Fruit fly (Drosophila melanogaster): ENCODE data around the gene CG31388.

The CG31388 gene

dm6 chr3R:11211291-11212061 lies 26.1 kb upstream of the CG31388 start (continued):
- TF ChIP-seq CG10669 (GFP tag; optimal IDR thresholded peaks at IDR 0.05): peak; percentile 53
- peak; percentile 69 for TF ChIP-seq CG15336 (GFP tag; IDR thresholded peaks at IDR 0.05)
- peak; percentile 55 for TF ChIP-seq Gug (GFP tag; IDR thresholded peaks at IDR 0.05)
- peak; percentile 82 for TF ChIP-seq pdm3 (GFP tag; optimal IDR thresholded peaks at IDR 0.05)
- TF ChIP-seq vri (GFP tag; optimal IDR thresholded peaks at IDR 0.05): peak; percentile 39
- TF ChIP-seq Blimp-1 (GFP tag; optimal IDR thresholded peaks at IDR 0.05): peak; percentile 28
- TF ChIP-seq Sox102F (GFP tag; optimal IDR thresholded peaks at IDR 0.05): peak; percentile 72
- no peak for TF ChIP-seq CG1621 (tag; optimal IDR thresholded peaks at IDR 0.05)
- peak; percentile 72 for TF ChIP-seq net (GFP tag; optimal IDR thresholded peaks at IDR 0.05)
- no peak for TF ChIP-seq Hr38 (GFP tag; optimal IDR thresholded peaks at IDR 0.05)
- peak; percentile 72 for TF ChIP-seq Sox14 (GFP tag; optimal IDR thresholded peaks at IDR 0.05)
- no peak for TF ChIP-seq fd85E (GFP tag; optimal IDR thresholded peaks at IDR 0.05)
- peak; percentile 72 for TF ChIP-seq CG3919 (GFP tag; optimal IDR thresholded peaks at IDR 0.05)
- peak; percentile 79 for TF ChIP-seq topi (GFP tag; optimal IDR thresholded peaks at IDR 0.05)
- peak; percentile 57 for TF ChIP-seq CG6792 (GFP tag; optimal IDR thresholded peaks at IDR 0.05)
- TF ChIP-seq Hr4 (GFP tag; optimal IDR thresholded peaks at IDR 0.05): peak; percentile 80
- TF ChIP-seq Eip93F (GFP tag; optimal IDR thresholded peaks at IDR 0.05): peak; percentile 8
- peak; percentile 95 for TF ChIP-seq svp (GFP tag)
- peak; percentile 64 for TF ChIP-seq acj6 (GFP tag; optimal IDR thresholded peaks at IDR 0.05)
- TF ChIP-seq Eip75B (GFP tag; optimal IDR thresholded peaks at IDR 0.05): peak; percentile 76
- peak; percentile 83 for TF ChIP-seq esn (GFP tag; optimal IDR thresholded peaks at IDR 0.05)
- peak; percentile 83 for TF ChIP-seq CG31627 (GFP tag; optimal IDR thresholded peaks at IDR 0.05)
- peak; percentile 66 for TF ChIP-seq Ets21C (GFP tag; optimal IDR thresholded peaks at IDR 0.05)
- TF ChIP-seq CG11294 (GFP tag; IDR thresholded peaks at IDR 0.05): no peak

- TF ChIP-seq CG31627 (GFP tag; optimal IDR thresholded peaks at IDR 0.05): peak; percentile 71
- no peak for TF ChIP-seq Eip93F (GFP tag; optimal IDR thresholded peaks at IDR 0.05)
- TF ChIP-seq CG11762 (GFP tag; optimal IDR thresholded peaks at IDR 0.05; ENCODE audit: insufficient read depth): peak; percentile 34
- TF ChIP-seq esn (GFP tag; optimal IDR thresholded peaks at IDR 0.05): peak; percentile 83
- peak; percentile 25 for TF ChIP-seq Sox15 (GFP tag; optimal IDR thresholded peaks at IDR 0.05)
- no peak for TF ChIP-seq CG6276 (GFP tag; optimal IDR thresholded peaks at IDR 0.05)
- peak; percentile 70 for TF ChIP-seq Eip75B (GFP tag; optimal IDR thresholded peaks at IDR 0.05)
- no peak for TF ChIP-seq fd85E (GFP tag; optimal IDR thresholded peaks at IDR 0.05)
- peak in 1 of 2 experiments; percentile 54 for TF ChIP-seq salr (GFP tag; optimal IDR thresholded peaks at IDR 0.05)
- peak; percentile 60 for TF ChIP-seq CG15336 (GFP tag; IDR thresholded peaks at IDR 0.05)
- TF ChIP-seq Met (GFP tag; optimal IDR thresholded peaks at IDR 0.05): peak; percentile 76
- TF ChIP-seq CG8319 (GFP tag; optimal IDR thresholded peaks at IDR 0.05): no peak
- TF ChIP-seq CG6163 (GFP tag; IDR thresholded peaks at IDR 0.05): 0 out of 3 replicates have a peak, but pooled peaks have one; percentile 29
- TF ChIP-seq fd59A (GFP tag; optimal IDR thresholded peaks at IDR 0.05): peak; percentile 1
- TF ChIP-seq achi (GFP tag; optimal IDR thresholded peaks at IDR 0.05): peak; percentile 64
- TF ChIP-seq CG32006 (GFP tag; optimal IDR thresholded peaks at IDR 0.05): peak; percentile 74
- peak; percentile 44 for TF ChIP-seq CG6808 (GFP tag; optimal IDR thresholded peaks at IDR 0.05)
- peak; percentile 85 for TF ChIP-seq Eip78C (GFP tag)
- TF ChIP-seq vri (GFP tag; optimal IDR thresholded peaks at IDR 0.05): peak; percentile 56
- TF ChIP-seq CG6792 (GFP tag; optimal IDR thresholded peaks at IDR 0.05): peak; percentile 43
- TF ChIP-seq Hr39 (GFP tag; optimal IDR thresholded peaks at IDR 0.05): peak; percentile 75
- TF ChIP-seq CG34406 (GFP tag; optimal IDR thresholded peaks at IDR 0.05): peak; percentile 50
- TF ChIP-seq CG10631 (GFP tag; optimal IDR thresholded peaks at IDR 0.05): peak; percentile 76
- peak; percentile 67 for TF ChIP-seq CG11902 (GFP tag; optimal IDR thresholded peaks at IDR 0.05)
- TF ChIP-seq Ets96B (tag; optimal IDR thresholded peaks at IDR 0.05): peak; percentile 62
- peak; percentile 51 for TF ChIP-seq CG6854 (GFP tag; optimal IDR thresholded peaks at IDR 0.05)
- TF ChIP-seq Ets21C (GFP tag; optimal IDR thresholded peaks at IDR 0.05): peak; percentile 58
- TF ChIP-seq Blimp-1 (GFP tag; optimal IDR thresholded peaks at IDR 0.05): peak; percentile 35
- TF ChIP-seq CG11294 (GFP tag; IDR thresholded peaks at IDR 0.05): peak; percentile 47; the same call in 1 of the 2 replicates
- no peak for TF ChIP-seq svp (GFP tag)
- no peak for TF ChIP-seq Hr38 (GFP tag; optimal IDR thresholded peaks at IDR 0.05)
- TF ChIP-seq Gug (GFP tag; IDR thresholded peaks at IDR 0.05): 0 out of 2 replicates have a peak, but pooled peaks have one; percentile 54
- no peak for TF ChIP-seq Lpt (GFP tag; optimal IDR thresholded peaks at IDR 0.05)
- peak; percentile 87 for TF ChIP-seq Hr4 (GFP tag; optimal IDR thresholded peaks at IDR 0.05)
- TF ChIP-seq ss (GFP tag; optimal IDR thresholded peaks at IDR 0.05): peak; percentile 11 to 67
- TF ChIP-seq CG16779 (tag; optimal IDR thresholded peaks at IDR 0.05): no peak
- peak; percentile 56 for TF ChIP-seq dsx (GFP tag; optimal IDR thresholded peaks at IDR 0.05; ENCODE audit: poor library complexity, severe bottlenecking)
Observed at dm6 chr3R:11214449-11214950, 23.1 kb upstream of the CG31388 start, which contains the start of gene ZnT86D. Gene ZnT86D, minus strand, starts transcription at chr3R:11214539.

All from whole organism, prepupa.